Worm (Caenorhabditis elegans): ENCODE data around the gene T23F2.4.
A peak's percentile ranks its signal among the peaks of the same experiment; 100 is the strongest.

The T23F2.4 gene

DNA sequence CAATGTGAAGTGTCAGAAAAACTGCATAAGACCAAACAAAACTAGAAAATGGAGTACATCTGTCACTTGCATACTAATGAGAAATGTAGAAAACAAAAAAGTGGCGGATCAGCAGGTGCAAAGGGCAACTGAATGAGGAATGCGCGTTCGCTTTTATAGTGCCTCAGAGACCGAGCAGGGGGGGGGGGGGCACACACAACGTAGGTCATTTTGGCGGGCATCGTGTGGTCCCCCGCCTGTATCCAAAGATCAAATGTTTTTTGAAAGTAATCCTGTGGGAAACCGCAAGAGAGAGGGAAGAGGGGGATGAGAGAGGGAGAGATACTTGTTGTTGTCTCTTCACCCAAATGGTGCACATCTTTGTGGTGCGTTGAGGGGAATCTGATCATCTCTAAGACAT lies 3.5 kb upstream of the T23F2.4 start:
- TF ChIP-seq ctbp-1 (GFP tag; IDR thresholded peaks at IDR 0.05) (no peak), rbr-2 (tag; optimal IDR thresholded peaks at IDR 0.05) (no peak), set-16 (GFP tag; IDR thresholded peaks at IDR 0.05) (0 out of 2 replicates have a peak, but pooled peaks have one; percentile 16)

DNA sequence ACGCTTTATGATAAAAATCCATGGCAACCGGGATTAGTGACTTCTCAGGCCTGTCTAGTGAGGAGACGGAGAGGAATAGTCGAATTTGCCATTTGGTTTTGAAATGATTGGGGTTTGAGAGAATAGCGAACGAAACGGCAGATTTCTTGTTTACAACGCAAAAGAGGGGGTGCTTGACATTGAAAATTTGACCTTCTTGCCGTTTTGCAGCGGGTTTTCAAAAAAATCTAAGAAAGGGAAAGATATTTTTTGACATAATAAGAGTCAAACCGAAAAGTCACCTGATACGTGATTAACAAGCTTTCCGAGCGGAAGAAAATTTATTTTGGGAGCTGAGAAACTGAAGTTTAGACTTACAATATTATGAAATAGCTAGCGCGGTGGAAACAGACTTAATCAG lies 3.0 kb upstream of the T23F2.4 start:
- TF ChIP-seq ztf-7 (tag; optimal IDR thresholded peaks at IDR 0.05), result no peak
- TF ChIP-seq snpc-1.2 (GFP tag; IDR thresholded peaks at IDR 0.05), result no peak
- no peak for TF ChIP-seq nhr-11 (tag; optimal IDR thresholded peaks at IDR 0.05)
- no peak for TF ChIP-seq hmg-1.1 (GFP tag; IDR thresholded peaks at IDR 0.05)
- no peak for TF ChIP-seq nhr-77 (tag; optimal IDR thresholded peaks at IDR 0.05)
- no peak for TF ChIP-seq fos-1 (tag; optimal IDR thresholded peaks at IDR 0.05)
- no peak for TF ChIP-seq vab-7 (GFP tag; IDR thresholded peaks at IDR 0.05)
- no peak for TF ChIP-seq lim-7 (GFP tag; IDR thresholded peaks at IDR 0.05)
- no peak for TF ChIP-seq spr-3 (GFP tag; optimal IDR thresholded peaks at IDR 0.05)
- no peak for TF ChIP-seq zag-1 (tag; optimal IDR thresholded peaks at IDR 0.05)

DNA sequence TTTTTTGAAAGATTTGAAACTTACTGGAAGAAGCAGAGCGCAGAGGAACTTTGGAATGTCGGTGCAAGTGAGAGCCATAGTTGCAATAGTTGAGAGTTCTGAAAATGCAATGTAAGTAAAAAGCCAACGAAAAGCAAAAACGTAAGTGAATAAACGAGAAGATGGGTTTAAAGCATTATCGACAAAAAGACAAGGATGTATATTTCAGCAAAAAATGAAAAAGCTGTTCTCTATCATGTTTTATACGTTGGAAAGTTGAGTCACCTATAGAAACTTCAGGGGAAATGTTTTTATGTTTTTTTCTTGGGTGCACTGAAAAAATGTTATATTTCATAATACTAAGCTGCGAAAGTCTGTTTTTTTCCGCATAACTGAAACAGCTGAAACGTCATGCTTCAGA lies 2.2 kb upstream of the T23F2.4 start, which contains the start of gene T23F2.5:
Gene T23F2.5, minus strand, starts transcription at position 101 of the 400 bp plus-strand sequence.
- TF ChIP-seq spr-1 (tag; optimal IDR thresholded peaks at IDR 0.05) (no peak), unc-130 (GFP tag; optimal IDR thresholded peaks at IDR 0.05) (no peak), nhr-25 (tag; optimal IDR thresholded peaks at IDR 0.05; ENCODE audit: borderline replicate concordance, insufficient read depth) (no peak), unc-62 (GFP tag; optimal IDR thresholded peaks at IDR 0.05 in 1 of 2) (no peak), unc-62 (tag; optimal IDR thresholded peaks at IDR 0.05) (no peak), nhr-102 (tag; optimal IDR thresholded peaks at IDR 0.05) (no peak), ceh-20 (GFP tag; IDR thresholded peaks at IDR 0.05) (no peak), spr-3 (GFP tag; optimal IDR thresholded peaks at IDR 0.05) (no peak), aha-1 (tag) (no peak), aly-2 (tag; optimal IDR thresholded peaks at IDR 0.05) (no peak), ceh-82 (tag; optimal IDR thresholded peaks at IDR 0.05) (no peak), D1046.2 (GFP tag; IDR thresholded peaks at IDR 0.05) (no peak), Y48G9A.11 (GFP tag; IDR thresholded peaks at IDR 0.05) (no peak), pqm-1 (tag; optimal IDR thresholded peaks at IDR 0.05) (no peak), snpc-1.2 (GFP tag; IDR thresholded peaks at IDR 0.05) (no peak)

DNA sequence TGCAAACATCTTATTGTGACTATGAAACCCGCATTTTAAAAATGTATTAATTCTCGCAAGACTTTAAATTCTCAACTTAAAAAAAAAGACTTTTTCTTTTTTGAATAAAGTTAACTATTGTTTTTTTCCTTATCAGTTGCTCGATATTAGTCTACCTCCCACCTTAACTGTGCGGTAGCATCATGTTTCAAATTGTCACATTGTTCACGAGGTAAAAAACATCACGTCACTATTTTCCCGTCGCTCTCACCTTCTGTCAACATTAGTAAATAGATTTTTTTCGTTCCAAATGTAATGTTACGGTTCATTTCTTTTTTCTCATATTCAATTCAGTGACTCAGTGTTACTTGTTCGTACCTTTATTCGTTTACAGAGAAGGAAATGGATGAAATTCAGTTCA lies 1.5 kb upstream of the T23F2.4 start:
- TF ChIP-seq spr-1 (tag; optimal IDR thresholded peaks at IDR 0.05), result no peak
- TF ChIP-seq gei-8 (GFP tag; optimal IDR thresholded peaks at IDR 0.05), result no peak
- TF ChIP-seq mdl-1 (tag; optimal IDR thresholded peaks at IDR 0.05), result peak in 1 of 2 experiments; percentile 4
- TF ChIP-seq Y105C5A.15 (GFP tag; IDR thresholded peaks at IDR 0.05), result no peak
- no peak for TF ChIP-seq D1046.2 (GFP tag; IDR thresholded peaks at IDR 0.05)
- no peak for TF ChIP-seq nhr-42 (GFP tag; IDR thresholded peaks at IDR 0.05)
- no peak for TF ChIP-seq mes-2 (tag; optimal IDR thresholded peaks at IDR 0.05; ENCODE audit: poor library complexity, severe bottlenecking)
- no peak for TF ChIP-seq hlh-11 (tag; optimal IDR thresholded peaks at IDR 0.05)
- TF ChIP-seq ces-1 (GFP tag; optimal IDR thresholded peaks at IDR 0.05), result no peak
- no peak for TF ChIP-seq duxl-1 (tag; optimal IDR thresholded peaks at IDR 0.05; ENCODE audit: poor library complexity)
- TF ChIP-seq spr-3 (GFP tag; optimal IDR thresholded peaks at IDR 0.05), result no peak
- TF ChIP-seq ctbp-1 (GFP tag; IDR thresholded peaks at IDR 0.05), result no peak
- peak; percentile 16 for TF ChIP-seq pqm-1 (tag; optimal IDR thresholded peaks at IDR 0.05)
- TF ChIP-seq daf-16 (GFP tag; optimal IDR thresholded peaks at IDR 0.05), result no peak
- peak; percentile 47 for TF ChIP-seq daf-16 (tag; optimal IDR thresholded peaks at IDR 0.05)
- TF ChIP-seq ceh-20 (GFP tag; IDR thresholded peaks at IDR 0.05), result no peak
- no peak for TF ChIP-seq F44E2.7 (GFP tag; IDR thresholded peaks at IDR 0.05)
- TF ChIP-seq zip-11 (GFP tag; IDR thresholded peaks at IDR 0.05), result no peak
- TF ChIP-seq T20F7.1 (GFP tag; optimal IDR thresholded peaks at IDR 0.05), result no peak
- TF ChIP-seq hlh-30 (tag; optimal IDR thresholded peaks at IDR 0.05; ENCODE audit: insufficient read depth), result peak; percentile 65
- no peak for TF ChIP-seq tag-97 (GFP tag; IDR thresholded peaks at IDR 0.05)
- TF ChIP-seq dmd-8 (GFP tag; IDR thresholded peaks at IDR 0.05), result no peak
- peak; percentile 12 for TF ChIP-seq nhr-28 (tag; optimal IDR thresholded peaks at IDR 0.05)
- TF ChIP-seq unc-62 (GFP tag; optimal IDR thresholded peaks at IDR 0.05 in 1 of 2), result peak in 1 of 2 experiments; percentile 39
- no peak for TF ChIP-seq unc-62 (tag; optimal IDR thresholded peaks at IDR 0.05)
- no peak for TF ChIP-seq mep-1 (tag; optimal IDR thresholded peaks at IDR 0.05)
- TF ChIP-seq dve-1 (tag; optimal IDR thresholded peaks at IDR 0.05; ENCODE audit: insufficient read depth), result peak; percentile 48
- TF ChIP-seq hif-1 (tag; optimal IDR thresholded peaks at IDR 0.05), result peak in 1 of 2 experiments; percentile 11
